Worm (Caenorhabditis elegans): ENCODE measurements around the gene pept-1.

ce11 chrX:6456567-6456966 is at the start of gene pept-1:
- TF ChIP-seq fax-1 (tag; optimal IDR thresholded peaks at IDR 0.05) (no peak), pha-4 (tag; optimal IDR thresholded peaks at IDR 0.05) (no peak), C38D4.7 (GFP tag; optimal IDR thresholded peaks at IDR 0.05) (no peak), pha-2 (tag; optimal IDR thresholded peaks at IDR 0.05) (no peak)
